Worm (Caenorhabditis elegans) whole organism, young adult: ENCODE measurements around the gene cut-3.

Source experiments
- C17E4.6 ChIP-seq: fragments of 200-800 bp; sonication (Bioruptor generic); IDR thresholded peaks from 2 replicates; pipeline ENCODE4 v1.3.6; 2022; ENCODE audit warnings: missing genetic modification reagents, missing genetic modification characterization, missing compliant biosample characterization
- Y56A3A.18 ChIP-seq: fragments of 200-800 bp; sonication (Bioruptor generic); IDR thresholded peaks from 2 replicates; pipeline ENCODE4 v1.3.6; 2022; ENCODE audit warnings: missing genetic modification reagents, missing genetic modification characterization, missing compliant biosample characterization
- ZK185.1 ChIP-seq: sonication (generic microtip); optimal IDR thresholded peaks from 2 replicates; lab custom pipeline; 2016; ENCODE audit warnings: mild to moderate bottlenecking, missing genetic modification characterization, missing compliant biosample characterization; ENCODE audit not compliant: poor library complexity, severe bottlenecking
- ama-1 ChIP-seq, 3 experiments: fragments of 150-350 bp in 1 of 3; sonication (generic microtip) in 2 of 3; optimal IDR thresholded peaks; 2 replicates each; lab custom pipeline; 2014 to 2018; ENCODE audit warnings: missing biosample characterization in 2 of 3, missing genetic modification characterization in 2 of 3, missing genetic modification reagents in 2 of 3
- ceh-100 ChIP-seq: fragments of 200-800 bp; sonication (Bioruptor generic); IDR thresholded peaks from 2 replicates; pipeline ENCODE4 v1.3.6; 2022; ENCODE audit warnings: missing genetic modification reagents, missing genetic modification characterization, missing compliant biosample characterization
- dpff-1 ChIP-seq: sonication (generic microtip); optimal IDR thresholded peaks from 2 replicates; lab custom pipeline; 2017; ENCODE audit warnings: mild to moderate bottlenecking, missing genetic modification characterization, missing compliant biosample characterization
- ets-4 ChIP-seq: fragments of 200-800 bp; sonication (Bioruptor generic); optimal IDR thresholded peaks from 2 replicates; lab custom pipeline; 2018; ENCODE audit warnings: mild to moderate bottlenecking, missing genetic modification characterization, missing compliant biosample characterization
- hsf-1 ChIP-seq: fragments of 200-800 bp; sonication (Bioruptor generic); IDR thresholded peaks from 2 replicates; pipeline ENCODE4 v1.3.6; 2022; ENCODE audit warnings: missing genetic modification reagents, missing genetic modification characterization, missing compliant biosample characterization
- madf-10 ChIP-seq: sonication (generic microtip); optimal IDR thresholded peaks from 2 replicates; lab custom pipeline; 2016; ENCODE audit warnings: mild to moderate bottlenecking, missing genetic modification characterization, missing compliant biosample characterization
- pha-4 ChIP-seq: fragments of 150-350 bp; sonication (generic microtip); optimal IDR thresholded peaks from 2 replicates; lab custom pipeline; 2014; ENCODE audit warnings: missing biosample characterization, missing genetic modification reagents, missing genetic modification characterization
- unc-130 ChIP-seq: sonication (generic microtip); optimal IDR thresholded peaks from 2 replicates; lab custom pipeline; 2016; ENCODE audit warnings: missing genetic modification reagents, missing genetic modification characterization, missing compliant biosample characterization

ce11 chrII:8409538-8409937 is 37.1 kb downstream of the cut-3 start:
- TF ChIP-seq unc-130 (GFP tag; lab: Kevin White, UChicago) = no peak
- TF ChIP-seq ZK185.1 (tag; lab: Kevin White, UChicago) = no peak
- TF ChIP-seq Y56A3A.18 (GFP tag; lab: Robert Waterston, UW) = no peak
- TF ChIP-seq pha-4 (tag; lab: Kevin White, UChicago) = no peak
- no peak for TF ChIP-seq hsf-1 (GFP tag; lab: Robert Waterston, UW)
- no peak for TF ChIP-seq ets-4
- no peak for TF ChIP-seq madf-10 (tag; lab: Kevin White, UChicago)
- no peak for TF ChIP-seq ceh-100 (GFP tag; lab: Robert Waterston, UW)
- no peak for TF ChIP-seq dpff-1 (tag; lab: Kevin White, UChicago)
- no peak for TF ChIP-seq ama-1 (optimal IDR thresholded peaks at IDR 0.05; lab: Kevin White, UChicago)
- TF ChIP-seq ama-1 (GFP tag; optimal IDR thresholded peaks at IDR 0.05; lab: Kevin White, UChicago) = no peak
- no peak for TF ChIP-seq C17E4.6 (GFP tag; lab: Robert Waterston, UW)
